Worm (Caenorhabditis elegans): ENCODE measurements around the gene K11E4.6.

Gene K11E4.6

ce11 chrX:13687111-13687512 lies 37.4 kb upstream of the K11E4.6 start (continued):
- TF ChIP-seq tbx-8 (GFP tag; optimal IDR thresholded peaks at IDR 0.05) (no peak), ces-1 (GFP tag; optimal IDR thresholded peaks at IDR 0.05) (peak; percentile 81)

ce11 chrX:13687655-13688054 lies 36.8 kb upstream of the K11E4.6 start, which contains the start of gene adm-2:
adm-2 (plus strand) TSS chrX:13687955.
- no peak for TF ChIP-seq mab-5 (tag; optimal IDR thresholded peaks at IDR 0.05)
- no peak for TF ChIP-seq M03D4.4 (tag; optimal IDR thresholded peaks at IDR 0.05)
- no peak for TF ChIP-seq nhr-12 (tag; optimal IDR thresholded peaks at IDR 0.05)
- no peak for TF ChIP-seq ces-1 (GFP tag; optimal IDR thresholded peaks at IDR 0.05)
- no peak for TF ChIP-seq unc-39 (tag; optimal IDR thresholded peaks at IDR 0.05)

- TF ChIP-seq lsy-2 (tag; optimal IDR thresholded peaks at IDR 0.05): no peak
- TF ChIP-seq elt-3 (tag; optimal IDR thresholded peaks at IDR 0.05): no peak
- no peak for TF ChIP-seq sem-2 (GFP tag; optimal IDR thresholded peaks at IDR 0.05)
- TF ChIP-seq unc-62 (GFP tag; optimal IDR thresholded peaks at IDR 0.05): no peak
- TF ChIP-seq tbx-8 (GFP tag; optimal IDR thresholded peaks at IDR 0.05): no peak
- no peak for TF ChIP-seq nhr-28 (tag; optimal IDR thresholded peaks at IDR 0.05)
- TF ChIP-seq unc-120 (tag; optimal IDR thresholded peaks at IDR 0.05; ENCODE audit: poor library complexity, severe bottlenecking): no peak
- no peak for TF ChIP-seq ham-2 (GFP tag; optimal IDR thresholded peaks at IDR 0.05)
- no peak for TF ChIP-seq cnd-1 (tag; optimal IDR thresholded peaks at IDR 0.05)
- no peak for TF ChIP-seq nhr-76 (tag; optimal IDR thresholded peaks at IDR 0.05)
- no peak for TF ChIP-seq lin-32 (GFP tag; optimal IDR thresholded peaks at IDR 0.05)
- TF ChIP-seq bed-3 (GFP tag; optimal IDR thresholded peaks at IDR 0.05): no peak
- no peak for TF ChIP-seq sptf-1 (tag; optimal IDR thresholded peaks at IDR 0.05)
- TF ChIP-seq ceh-43 (GFP tag; optimal IDR thresholded peaks at IDR 0.05): no peak
Observed at ce11 chrX:13690333-13690732, 34.1 kb upstream of the K11E4.6 start.

- TF ChIP-seq ces-1 (GFP tag; optimal IDR thresholded peaks at IDR 0.05): peak; percentile 50
- TF ChIP-seq sptf-1 (tag; optimal IDR thresholded peaks at IDR 0.05): no peak
Observed at ce11 chrX:13696152-13696551, 28.3 kb upstream of the K11E4.6 start.

- TF ChIP-seq elt-1 (tag; optimal IDR thresholded peaks at IDR 0.05; ENCODE audit: borderline replicate concordance, insufficient read depth): no peak
- TF ChIP-seq unc-120 (tag; optimal IDR thresholded peaks at IDR 0.05; ENCODE audit: poor library complexity, severe bottlenecking): no peak
- no peak for TF ChIP-seq zip-8 (tag; optimal IDR thresholded peaks at IDR 0.05)
- no peak for TF ChIP-seq cnd-1 (tag; optimal IDR thresholded peaks at IDR 0.05)
- no peak for TF ChIP-seq lin-32 (GFP tag; optimal IDR thresholded peaks at IDR 0.05)
- TF ChIP-seq flh-1 (GFP tag; optimal IDR thresholded peaks at IDR 0.05): no peak
- no peak for TF ChIP-seq ceh-39 (tag; optimal IDR thresholded peaks at IDR 0.05)
Observed at ce11 chrX:13697520-13697919, 26.9 kb upstream of the K11E4.6 start.

- TF ChIP-seq hlh-1 (tag; optimal IDR thresholded peaks at IDR 0.05) (peak; percentile 94), lin-32 (GFP tag; optimal IDR thresholded peaks at IDR 0.05) (peak; percentile 30), nhr-76 (tag; optimal IDR thresholded peaks at IDR 0.05) (peak; percentile 82), sem-2 (GFP tag; optimal IDR thresholded peaks at IDR 0.05) (no peak), nhr-28 (tag; optimal IDR thresholded peaks at IDR 0.05) (peak; percentile 89), nhr-237 (tag; optimal IDR thresholded peaks at IDR 0.05) (peak; percentile 100), M03D4.4 (tag; optimal IDR thresholded peaks at IDR 0.05) (peak; percentile 54), ceh-83 (GFP tag; optimal IDR thresholded peaks at IDR 0.05) (peak; percentile 55), elt-3 (tag; optimal IDR thresholded peaks at IDR 0.05) (peak; percentile 95), mab-5 (tag; optimal IDR thresholded peaks at IDR 0.05) (peak; percentile 95), unc-39 (tag; optimal IDR thresholded peaks at IDR 0.05) (peak; percentile 97), mls-2 (tag; optimal IDR thresholded peaks at IDR 0.05) (peak; percentile 79), ham-2 (GFP tag; optimal IDR thresholded peaks at IDR 0.05) (no peak), unc-120 (tag; optimal IDR thresholded peaks at IDR 0.05; ENCODE audit: poor library complexity, severe bottlenecking) (peak; percentile 89), blmp-1 (tag; optimal IDR thresholded peaks at IDR 0.05) (no peak), lin-13 (tag; optimal IDR thresholded peaks at IDR 0.05) (peak; percentile 98), flh-1 (GFP tag; optimal IDR thresholded peaks at IDR 0.05) (no peak), tbx-8 (GFP tag; optimal IDR thresholded peaks at IDR 0.05) (no peak), pha-4 (tag; optimal IDR thresholded peaks at IDR 0.05) (peak; percentile 99), ztf-11 (tag; optimal IDR thresholded peaks at IDR 0.05) (peak; percentile 90), sptf-1 (tag; optimal IDR thresholded peaks at IDR 0.05) (peak; percentile 90), bed-3 (GFP tag; optimal IDR thresholded peaks at IDR 0.05) (no peak), unc-62 (GFP tag; optimal IDR thresholded peaks at IDR 0.05) (peak; percentile 95), mep-1 (tag; optimal IDR thresholded peaks at IDR 0.05) (peak; percentile 96), ces-1 (GFP tag; optimal IDR thresholded peaks at IDR 0.05) (peak; percentile 99), elt-1 (tag; optimal IDR thresholded peaks at IDR 0.05; ENCODE audit: borderline replicate concordance, insufficient read depth) (peak; percentile 88), zip-8 (tag; optimal IDR thresholded peaks at IDR 0.05) (no peak), snpc-4 (tag; optimal IDR thresholded peaks at IDR 0.05) (no peak), nhr-2 (tag; optimal IDR thresholded peaks at IDR 0.05) (peak; percentile 37), drap-1 (GFP tag; optimal IDR thresholded peaks at IDR 0.05) (peak; percentile 91), ceh-39 (tag; optimal IDR thresholded peaks at IDR 0.05) (peak; percentile 94), cnd-1 (tag; optimal IDR thresholded peaks at IDR 0.05) (peak; percentile 88), nhr-12 (tag; optimal IDR thresholded peaks at IDR 0.05) (peak; percentile 87), ceh-43 (GFP tag; optimal IDR thresholded peaks at IDR 0.05) (no peak), lsy-2 (tag; optimal IDR thresholded peaks at IDR 0.05) (peak; percentile 90)
Observed at ce11 chrX:13700642-13701233, 23.7 kb upstream of the K11E4.6 start.
